Fruit fly (Drosophila melanogaster) whole organism, embryonic: ENCODE measurements around the gene CG7685.

ENCODE experiments used
- Ada2b ChIP-seq: fragments of 200-800 bp; sonication (Bioruptor generic); IDR thresholded peaks from 2 replicates; pipeline ENCODE4 v1.3.6; 2022; ENCODE audit warnings: missing biosample characterization, missing genetic modification characterization
- Antp ChIP-seq: fragments of 200-800 bp; sonication (Bioruptor generic); optimal IDR thresholded peaks from 3 replicates; lab custom pipeline; 2016; ENCODE audit warnings: missing biosample characterization, missing genetic modification characterization
- CG10959 ChIP-seq: fragments of 200-800 bp; sonication (Bioruptor generic); IDR thresholded peaks from 2 replicates; pipeline ENCODE4 v1.3.6; 2022; ENCODE audit warnings: missing biosample characterization, missing genetic modification characterization
- CG12299 ChIP-seq: fragments of 200-800 bp; sonication (Bioruptor generic); optimal IDR thresholded peaks from 2 replicates; lab custom pipeline; 2018; ENCODE audit warnings: missing biosample characterization, mild to moderate bottlenecking, missing genetic modification characterization
- CG12659 ChIP-seq: fragments of 200-800 bp; sonication (Bioruptor generic); optimal IDR thresholded peaks from 3 replicates; lab custom pipeline; 2017; ENCODE audit warnings: mild to moderate bottlenecking, missing biosample characterization, missing genetic modification reagents, missing genetic modification characterization
- CG13624 ChIP-seq: fragments of 200-800 bp; sonication (Bioruptor generic); optimal IDR thresholded peaks from 2 replicates; lab custom pipeline; 2016; ENCODE audit warnings: missing biosample characterization, missing genetic modification characterization
- CG14050 ChIP-seq: fragments of 200-800 bp; sonication (Bioruptor generic); IDR thresholded peaks from 3 replicates; pipeline ENCODE4 v1.3.6; 2022; ENCODE audit warnings: missing biosample characterization, missing genetic modification characterization
- CG32532 ChIP-seq: fragments of 200-800 bp; sonication (Bioruptor generic); IDR thresholded peaks from 2 replicates; pipeline ENCODE4 v1.3.6; 2022; ENCODE audit warnings: missing biosample characterization, missing genetic modification characterization
- CG34224 ChIP-seq: fragments of 200-800 bp; sonication (Bioruptor generic); IDR thresholded peaks from 3 replicates; pipeline ENCODE4 v1.3.6; 2022; ENCODE audit warnings: missing biosample characterization, missing genetic modification characterization; ENCODE audit not compliant: partially characterized antibody
- CG3847 ChIP-seq: fragments of 200-800 bp; sonication (Bioruptor generic); IDR thresholded peaks from 2 replicates; pipeline ENCODE4 v1.3.6; 2022; ENCODE audit warnings: missing biosample characterization, missing genetic modification characterization
- CG42726 ChIP-seq: fragments of 200-800 bp; sonication (Bioruptor generic); IDR thresholded peaks from 2 replicates; pipeline ENCODE4 v1.3.6; 2022; ENCODE audit warnings: missing biosample characterization, missing genetic modification characterization; ENCODE audit not compliant: partially characterized antibody
- CG4854 ChIP-seq: fragments of 200-800 bp; sonication (Bioruptor generic); optimal IDR thresholded peaks from 2 replicates; lab custom pipeline; 2016; ENCODE audit warnings: missing biosample characterization, missing genetic modification characterization, inconsistent platforms
- CG5180 ChIP-seq: fragments of 200-800 bp; sonication (Bioruptor generic); optimal IDR thresholded peaks from 3 replicates; lab custom pipeline; 2017; ENCODE audit warnings: missing biosample characterization, missing genetic modification characterization, mild to moderate bottlenecking, moderate library complexity, missing genetic modification reagents
- CG5953 ChIP-seq: fragments of 200-800 bp; sonication (Bioruptor generic); IDR thresholded peaks from 2 replicates; pipeline ENCODE4 v1.3.6; 2022; ENCODE audit warnings: missing biosample characterization, missing genetic modification characterization
- CG8290 ChIP-seq, 3 experiments: fragments of 200-800 bp; sonication (Bioruptor generic); optimal IDR thresholded peaks; 2 replicates each; lab custom pipeline; 2016 to 2019; ENCODE audit warnings: missing biosample characterization in 3 of 3, missing genetic modification characterization in 3 of 3, mild to moderate bottlenecking in 2 of 3, moderate library complexity in 1 of 3
- CG8478 ChIP-seq: fragments of >200 bp; optimal IDR thresholded peaks from 2 replicates; lab custom pipeline; 2018
- Deaf1 ChIP-seq: fragments of 200-800 bp; optimal IDR thresholded peaks from 3 replicates; lab custom pipeline; 2019; ENCODE audit warnings: missing biosample characterization, mild to moderate bottlenecking, missing genetic modification characterization, moderate library complexity
- Fer3 ChIP-seq: fragments of 200-800 bp; sonication (Bioruptor generic); optimal IDR thresholded peaks from 2 replicates; lab custom pipeline; 2018; ENCODE audit warnings: missing biosample characterization, mild to moderate bottlenecking, missing genetic modification characterization, moderate library complexity
- GATAe ChIP-seq: fragments of 200-800 bp; sonication (Bioruptor generic); conservative IDR thresholded peaks from 2 replicates; pipeline ENCODE4 v1.3.6; 2022; ENCODE audit warnings: missing biosample characterization, missing genetic modification characterization
- HmgZ ChIP-seq: fragments of 200-800 bp; sonication (Bioruptor generic); optimal IDR thresholded peaks from 2 replicates; lab custom pipeline; 2018; ENCODE audit warnings: missing biosample characterization, mild to moderate bottlenecking, missing genetic modification characterization
- Hsf ChIP-seq: fragments of 200-800 bp; sonication (Bioruptor generic); optimal IDR thresholded peaks from 3 replicates; lab custom pipeline; 2016; ENCODE audit warnings: missing biosample characterization, missing genetic modification characterization
- Mrtf ChIP-seq: fragments of 200-800 bp; sonication (Bioruptor generic); IDR thresholded peaks from 3 replicates; pipeline ENCODE4 v1.3.6; 2022; ENCODE audit warnings: missing biosample characterization, missing genetic modification characterization
- Nf-YC ChIP-seq: fragments of 200-800 bp; optimal IDR thresholded peaks from 3 replicates; lab custom pipeline; 2019; ENCODE audit warnings: missing biosample characterization, mild to moderate bottlenecking, missing genetic modification characterization, moderate library complexity
- Ptx1 ChIP-seq: fragments of 200-800 bp; sonication (Bioruptor generic); IDR thresholded peaks from 2 replicates; pipeline ENCODE4 v1.3.6; 2022; ENCODE audit warnings: missing biosample characterization, missing genetic modification characterization
- Rfx ChIP-seq: fragments of 200-800 bp; sonication (Bioruptor generic); IDR thresholded peaks from 2 replicates; pipeline ENCODE4 v1.3.6; 2022; ENCODE audit warnings: missing biosample characterization, missing genetic modification characterization
- Scr ChIP-seq: fragments of 200-800 bp; sonication (Bioruptor generic); IDR thresholded peaks from 2 replicates; pipeline ENCODE4 v1.3.6; 2022; ENCODE audit warnings: missing biosample characterization, missing genetic modification characterization; ENCODE audit not compliant: partially characterized antibody
- Six4 ChIP-seq: fragments of 200-800 bp; sonication (Bioruptor generic); optimal IDR thresholded peaks from 2 replicates; lab custom pipeline; 2016; ENCODE audit warnings: missing biosample characterization, missing genetic modification characterization
- Vsx1 ChIP-seq: fragments of 200-800 bp; sonication (Bioruptor generic); optimal IDR thresholded peaks from 2 replicates; lab custom pipeline; 2017; ENCODE audit warnings: missing biosample characterization, mild to moderate bottlenecking, missing genetic modification characterization, missing genetic modification reagents
- ara ChIP-seq: fragments of 200-800 bp; sonication (Bioruptor generic); IDR thresholded peaks from 2 replicates; pipeline ENCODE4 v1.3.6; 2022; ENCODE audit warnings: missing biosample characterization, missing genetic modification characterization
- corto ChIP-seq: fragments of 200-800 bp; sonication (Bioruptor generic); optimal IDR thresholded peaks from 2 replicates; lab custom pipeline; 2016; ENCODE audit warnings: missing biosample characterization, mild to moderate bottlenecking, missing genetic modification characterization, moderate library complexity
- dpn ChIP-seq, 2 experiments: fragments of 200-800 bp; sonication (Bioruptor generic); optimal IDR thresholded peaks; 3 replicates each; lab custom pipeline; 2016; ENCODE audit warnings: missing biosample characterization in 2 of 2, missing genetic modification characterization in 2 of 2
- gem ChIP-seq: fragments of 200-800 bp; sonication (Bioruptor generic); optimal IDR thresholded peaks from 2 replicates; lab custom pipeline; 2019; ENCODE audit warnings: missing biosample characterization, mild to moderate bottlenecking, missing genetic modification characterization, moderate library complexity
- gsb ChIP-seq: fragments of 200-800 bp; sonication (Bioruptor generic); IDR thresholded peaks from 2 replicates; pipeline ENCODE4 v1.3.6; 2022; ENCODE audit warnings: missing biosample characterization, missing genetic modification characterization
- gsb-n ChIP-seq: fragments of 200-800 bp; sonication (Bioruptor generic); optimal IDR thresholded peaks from 3 replicates; lab custom pipeline; 2018; ENCODE audit warnings: missing biosample characterization, mild to moderate bottlenecking, missing genetic modification characterization
- h ChIP-seq: fragments of >200 bp; optimal IDR thresholded peaks from 2 replicates; lab custom pipeline; 2017
- insv ChIP-seq, 2 experiments: fragments of 200-800 bp; sonication (Bioruptor generic); optimal IDR thresholded peaks; 3 replicates each; lab custom pipeline; 2016 to 2018; ENCODE audit warnings: missing biosample characterization in 2 of 2, missing genetic modification characterization in 2 of 2
- inv ChIP-seq: fragments of 200-800 bp; sonication (Bioruptor generic); IDR thresholded peaks from 2 replicates; pipeline ENCODE4 v1.3.6; 2022; ENCODE audit warnings: missing biosample characterization, missing genetic modification characterization; ENCODE audit not compliant: partially characterized antibody
- kni ChIP-seq: fragments of 200-800 bp; sonication (Bioruptor generic); optimal IDR thresholded peaks from 3 replicates; lab custom pipeline; 2017; ENCODE audit warnings: mild to moderate bottlenecking, missing biosample characterization, missing genetic modification reagents, missing genetic modification characterization
- knrl ChIP-seq: fragments of 200-800 bp; sonication (Bioruptor generic); IDR thresholded peaks from 3 replicates; pipeline ENCODE4 v1.3.6; 2022; ENCODE audit warnings: missing biosample characterization, missing genetic modification characterization; ENCODE audit not compliant: partially characterized antibody
- lab ChIP-seq: fragments of 200-800 bp; sonication (Bioruptor generic); optimal IDR thresholded peaks from 3 replicates; lab custom pipeline; 2017; ENCODE audit warnings: missing biosample characterization, missing genetic modification characterization, mild to moderate bottlenecking, moderate library complexity, missing genetic modification reagents
- nau ChIP-seq: fragments of 200-800 bp; sonication (Bioruptor generic); optimal IDR thresholded peaks from 3 replicates; lab custom pipeline; 2017; ENCODE audit warnings: missing biosample characterization, mild to moderate bottlenecking, missing genetic modification characterization, missing genetic modification reagents
- onecut ChIP-seq: fragments of 200-800 bp; sonication (Bioruptor generic); IDR thresholded peaks from 2 replicates; pipeline ENCODE4 v1.3.6; 2022; ENCODE audit warnings: missing biosample characterization, missing genetic modification characterization
- pita ChIP-seq: fragments of 200-800 bp; sonication (Bioruptor generic); optimal IDR thresholded peaks from 2 replicates; lab custom pipeline; 2017; ENCODE audit warnings: missing biosample characterization, mild to moderate bottlenecking, missing genetic modification characterization
- sna ChIP-seq: fragments of 200-800 bp; sonication (Bioruptor generic); IDR thresholded peaks from 2 replicates; pipeline ENCODE4 v1.3.6; 2022; ENCODE audit warnings: missing biosample characterization, missing genetic modification characterization; ENCODE audit not compliant: partially characterized antibody
- stc ChIP-seq: fragments of 200-800 bp; sonication (Bioruptor generic); IDR thresholded peaks from 2 replicates; pipeline ENCODE4 v1.3.6; 2022; ENCODE audit warnings: missing biosample characterization, missing genetic modification characterization
- vfl ChIP-seq: fragments of 200-800 bp; sonication (Bioruptor generic); optimal IDR thresholded peaks from 2 replicates; lab custom pipeline; 2016; ENCODE audit warnings: missing biosample characterization, missing genetic modification characterization
- zen ChIP-seq: fragments of 200-800 bp; sonication (Bioruptor generic); optimal IDR thresholded peaks from 3 replicates; lab custom pipeline; 2018; ENCODE audit warnings: missing biosample characterization, mild to moderate bottlenecking, missing genetic modification characterization, moderate library complexity
- zf30C ChIP-seq: fragments of 200-800 bp; sonication (Bioruptor generic); optimal IDR thresholded peaks from 3 replicates; lab custom pipeline; 2018; ENCODE audit warnings: missing biosample characterization, mild to moderate bottlenecking, missing genetic modification characterization

The CG7685 gene

dm6 chr3R:18412279-18413214 lies 7.8 kb downstream of the CG7685 start, which contains the start of gene CG31122 (continued):
- TF ChIP-seq CG5953 (no peak), knrl (GFP tag; lab: Robert Waterston, UW) (peak; percentile 96), nau (no peak), Hsf (GFP tag; lab: Kevin White, UChicago) (peak; percentile 56), zf30C (no peak), CG5180 (GFP tag; lab: Kevin White, UChicago) (no peak), CG12299 (tag; lab: Kevin White, UChicago) (no peak), CG8290 (GFP tag; optimal IDR thresholded peaks at IDR 0.05; lab: Kevin White, UChicago) (no peak), CG8290 (tag; optimal IDR thresholded peaks at IDR 0.05; lab: Kevin White, UChicago) (no peak), Fer3 (tag; lab: Kevin White, UChicago) (no peak), CG12659 (GFP tag; lab: Kevin White, UChicago) (peak; percentile 56), Vsx1 (GFP tag; lab: Kevin White, UChicago) (no peak), Ptx1 (peak; percentile 35; the same call in 1 of the 2 replicates), dpn (GFP tag; optimal IDR thresholded peaks at IDR 0.05; lab: Kevin White, UChicago) (peak; percentile 49 to 62), CG8478 (lab: Kevin White, UChicago) (peak; percentile 90), stc (GFP tag; lab: Robert Waterston, UW) (no peak), HmgZ (tag; lab: Kevin White, UChicago) (peak; percentile 13), Rfx (peak; percentile 57), CG4854 (GFP tag; lab: Kevin White, UChicago) (peak; percentile 32), pita (GFP tag; lab: Kevin White, UChicago) (no peak), vfl (GFP tag; lab: Kevin White, UChicago) (peak; percentile 53), CG3847 (GFP tag; lab: Robert Waterston, UW) (peak; percentile 62), Deaf1 (tag; lab: Kevin White, UChicago) (peak; percentile 19), Antp (GFP tag; lab: Kevin White, UChicago) (peak; percentile 21), onecut (GFP tag; lab: Robert Waterston, UW) (peak; percentile 77), CG34224 (GFP tag; lab: Robert Waterston, UW) (peak; percentile 95), CG13624 (peak; percentile 54), zen (peak; percentile 8), gem (peak; percentile 60), GATAe (GFP tag; lab: Robert Waterston, UW) (no peak), inv (GFP tag; lab: Robert Waterston, UW) (peak; percentile 95), Nf-YC (tag; lab: Kevin White, UChicago) (no peak), insv (GFP tag; optimal IDR thresholded peaks at IDR 0.05; lab: Kevin White, UChicago) (no peak), ara (no peak), Six4 (GFP tag; lab: Kevin White, UChicago) (peak; percentile 34), gsb-n (no peak), sna (GFP tag; lab: Robert Waterston, UW) (peak; percentile 99), gsb (no peak), CG32532 (GFP tag; lab: Robert Waterston, UW) (no peak; the same call in 1 of the 2 replicates), corto (GFP tag; lab: Kevin White, UChicago) (no peak), Ada2b (peak; percentile 24; the same call in 1 of the 2 replicates), Scr (GFP tag; lab: Robert Waterston, UW) (peak; percentile 98), CG14050 (GFP tag; lab: Robert Waterston, UW) (no peak), kni (GFP tag; lab: Kevin White, UChicago) (no peak), CG10959 (no peak), h (lab: Kevin White, UChicago) (no peak), CG42726 (GFP tag; lab: Robert Waterston, UW) (peak; percentile 72), Mrtf (no peak), lab (GFP tag; lab: Kevin White, UChicago) (peak; percentile 30)
